Worm (Caenorhabditis elegans) whole organism, mixed stage, embryonic: ENCODE results near the gene C29H12.2.

Experiments used
- M03D4.4 ChIP-seq: sonication (generic microtip); optimal IDR thresholded peaks from 2 replicates; lab custom pipeline; 2017; ENCODE audit warnings: mild to moderate bottlenecking, missing genetic modification characterization, missing compliant biosample characterization
- bed-3 ChIP-seq: fragments of 200-800 bp; sonication (Bioruptor generic); optimal IDR thresholded peaks from 3 replicates; lab custom pipeline; 2018; ENCODE audit warnings: mild to moderate bottlenecking, missing genetic modification characterization, moderate library complexity, missing compliant biosample characterization
- blmp-1 ChIP-seq: fragments of 150-350 bp; optimal IDR thresholded peaks from 2 replicates; lab custom pipeline; 2014; ENCODE audit warnings: missing biosample characterization, missing genetic modification characterization
- ceh-39 ChIP-seq: fragments of 150-350 bp; optimal IDR thresholded peaks from 2 replicates; lab custom pipeline; 2014; ENCODE audit warnings: missing biosample characterization, missing genetic modification characterization
- ceh-43 ChIP-seq: fragments of 200-800 bp; sonication (Bioruptor generic); optimal IDR thresholded peaks from 2 replicates; lab custom pipeline; 2018; ENCODE audit warnings: mild to moderate bottlenecking, missing genetic modification characterization, moderate library complexity, missing compliant biosample characterization
- ceh-83 ChIP-seq: fragments of 200-800 bp; sonication (Bioruptor generic); optimal IDR thresholded peaks from 2 replicates; lab custom pipeline; 2018; ENCODE audit warnings: mild to moderate bottlenecking, missing genetic modification characterization, missing compliant biosample characterization
- cnd-1 ChIP-seq: fragments of 200-800 bp; sonication (Bioruptor generic); optimal IDR thresholded peaks from 2 replicates; lab custom pipeline; 2018; ENCODE audit warnings: mild to moderate bottlenecking, missing genetic modification characterization, missing compliant biosample characterization
- drap-1 ChIP-seq: fragments of 200-800 bp; sonication (Bioruptor generic); optimal IDR thresholded peaks from 3 replicates; lab custom pipeline; 2018; ENCODE audit warnings: mild to moderate bottlenecking, missing genetic modification characterization, missing compliant biosample characterization
- elt-1 ChIP-seq: sonication (generic microtip); optimal IDR thresholded peaks from 2 replicates; lab custom pipeline; 2017; ENCODE audit warnings: missing genetic modification characterization, mild to moderate bottlenecking, missing compliant biosample characterization, antibody characterized with exemption, moderate library complexity, borderline replicate concordance; ENCODE audit not compliant: insufficient read depth
- elt-3 ChIP-seq: fragments of 150-350 bp; optimal IDR thresholded peaks from 2 replicates; lab custom pipeline; 2014; ENCODE audit warnings: missing biosample characterization, missing genetic modification characterization
- flh-1 ChIP-seq: fragments of 200-800 bp; sonication (Bioruptor generic); optimal IDR thresholded peaks from 2 replicates; lab custom pipeline; 2018; ENCODE audit warnings: mild to moderate bottlenecking, missing genetic modification characterization, moderate library complexity, missing compliant biosample characterization
- hlh-1 ChIP-seq: fragments of 150-350 bp; optimal IDR thresholded peaks from 2 replicates; lab custom pipeline; 2014; ENCODE audit warnings: missing biosample characterization, missing genetic modification reagents, missing genetic modification characterization
- lin-13 ChIP-seq: fragments of 150-350 bp; optimal IDR thresholded peaks from 2 replicates; lab custom pipeline; 2014; ENCODE audit warnings: missing biosample characterization, missing genetic modification characterization
- lin-32 ChIP-seq: fragments of 200-800 bp; sonication (Bioruptor generic); optimal IDR thresholded peaks from 2 replicates; lab custom pipeline; 2018; ENCODE audit warnings: mild to moderate bottlenecking, missing genetic modification characterization, missing compliant biosample characterization
- lsy-2 ChIP-seq: fragments of 150-350 bp; optimal IDR thresholded peaks from 2 replicates; lab custom pipeline; 2014; ENCODE audit warnings: missing biosample characterization, missing genetic modification characterization
- mab-5 ChIP-seq: fragments of 150-350 bp; optimal IDR thresholded peaks from 2 replicates; lab custom pipeline; 2014; ENCODE audit warnings: missing biosample characterization, missing genetic modification characterization
- mls-2 ChIP-seq: sonication (generic microtip); optimal IDR thresholded peaks from 2 replicates; lab custom pipeline; 2016; ENCODE audit warnings: mild to moderate bottlenecking, missing genetic modification characterization, moderate library complexity, missing compliant biosample characterization
- nhr-12 ChIP-seq: fragments of 150-350 bp; optimal IDR thresholded peaks from 2 replicates; lab custom pipeline; 2014; ENCODE audit warnings: missing biosample characterization, missing genetic modification characterization
- nhr-2 ChIP-seq: fragments of 150-350 bp; optimal IDR thresholded peaks from 2 replicates; lab custom pipeline; 2014; ENCODE audit warnings: missing biosample characterization, missing genetic modification characterization
- nhr-237 ChIP-seq: fragments of 150-350 bp; optimal IDR thresholded peaks from 2 replicates; lab custom pipeline; 2014; ENCODE audit warnings: missing biosample characterization, missing genetic modification characterization
- nhr-28 ChIP-seq: fragments of 150-350 bp; optimal IDR thresholded peaks from 2 replicates; lab custom pipeline; 2014; ENCODE audit warnings: missing biosample characterization, missing genetic modification characterization
- nhr-76 ChIP-seq: sonication (generic microtip); optimal IDR thresholded peaks from 2 replicates; lab custom pipeline; 2017; ENCODE audit warnings: missing biosample characterization, missing genetic modification characterization
- pha-4 ChIP-seq: fragments of 150-350 bp; optimal IDR thresholded peaks from 2 replicates; lab custom pipeline; 2018; ENCODE audit warnings: missing biosample characterization, missing genetic modification reagents, missing genetic modification characterization
- sem-2 ChIP-seq: fragments of 200-800 bp; sonication (Bioruptor generic); optimal IDR thresholded peaks from 2 replicates; lab custom pipeline; 2018; ENCODE audit warnings: mild to moderate bottlenecking, missing genetic modification characterization, missing compliant biosample characterization
- snpc-4 ChIP-seq: fragments of 150-350 bp; optimal IDR thresholded peaks from 2 replicates; lab custom pipeline; 2014; ENCODE audit warnings: missing biosample characterization, missing genetic modification characterization
- sptf-1 ChIP-seq: sonication (generic microtip); optimal IDR thresholded peaks from 2 replicates; lab custom pipeline; 2017; ENCODE audit warnings: mild to moderate bottlenecking, missing genetic modification characterization, moderate library complexity, missing compliant biosample characterization
- tbx-8 ChIP-seq: fragments of 200-800 bp; sonication (Bioruptor generic); optimal IDR thresholded peaks from 2 replicates; lab custom pipeline; 2018; ENCODE audit warnings: mild to moderate bottlenecking, missing genetic modification characterization, moderate library complexity, missing compliant biosample characterization
- unc-39 ChIP-seq: fragments of 150-350 bp; optimal IDR thresholded peaks from 2 replicates; lab custom pipeline; 2014; ENCODE audit warnings: missing biosample characterization, missing genetic modification characterization
- unc-62 ChIP-seq: fragments of 150-350 bp; optimal IDR thresholded peaks from 2 replicates; lab custom pipeline; 2014; ENCODE audit warnings: missing biosample characterization, missing genetic modification reagents, missing genetic modification characterization
- zip-8 ChIP-seq: fragments of 150-350 bp; optimal IDR thresholded peaks from 2 replicates; lab custom pipeline; 2014; ENCODE audit warnings: missing biosample characterization, missing genetic modification characterization
- ztf-11 ChIP-seq: fragments of 150-350 bp; optimal IDR thresholded peaks from 2 replicates; lab custom pipeline; 2014; ENCODE audit warnings: missing biosample characterization, missing genetic modification characterization

Gene C29H12.2

DNA sequence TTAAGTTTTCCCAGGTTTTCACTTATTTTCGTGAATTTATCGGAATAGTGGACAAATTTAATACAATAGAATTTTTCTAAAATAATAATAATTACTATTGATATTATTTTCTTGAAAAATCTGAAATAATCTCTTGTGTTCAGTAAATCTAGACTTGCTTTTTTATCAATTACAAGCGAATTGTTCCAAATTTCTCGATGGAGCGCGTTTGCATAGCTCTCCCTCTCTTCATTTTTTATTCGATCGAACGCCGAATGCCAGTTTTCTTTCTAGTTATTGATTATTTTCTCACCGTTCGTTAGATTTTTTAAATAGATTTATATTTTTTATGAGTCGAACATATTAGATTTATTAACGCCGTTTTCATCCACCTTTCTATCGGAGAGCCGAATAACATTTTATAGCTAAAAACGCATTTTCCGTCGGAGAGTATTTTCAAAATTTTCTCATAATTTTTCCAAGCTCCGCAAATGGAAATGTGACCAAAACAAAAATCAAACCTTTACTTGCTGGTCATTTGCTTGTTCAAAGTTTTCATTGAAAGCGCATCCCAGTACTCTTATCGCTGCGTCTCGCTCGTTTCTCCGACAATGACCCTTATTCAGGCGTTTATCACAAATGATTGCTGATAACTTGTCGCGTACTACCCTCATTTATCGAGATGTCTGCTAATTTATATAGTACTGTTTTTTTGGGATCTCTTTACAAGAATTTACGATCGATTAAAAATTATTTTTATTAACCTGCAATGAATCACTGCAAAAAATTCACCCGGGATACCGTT lies 776 bp upstream of the C29H12.2 start:
- TF ChIP-seq nhr-76 (no peak), mls-2 (tag; lab: Kevin White, UChicago) (no peak), lin-32 (GFP tag; lab: Kevin White, UChicago) (no peak), snpc-4 (tag; lab: Kevin White, UChicago) (no peak), pha-4 (tag; lab: Kevin White, UChicago) (no peak), cnd-1 (tag; lab: Kevin White, UChicago) (no peak), unc-39 (tag; lab: Kevin White, UChicago) (no peak), M03D4.4 (tag; lab: Kevin White, UChicago) (no peak), tbx-8 (no peak), ceh-39 (no peak), ceh-83 (no peak), zip-8 (tag; lab: Kevin White, UChicago) (no peak), drap-1 (GFP tag; lab: Kevin White, UChicago) (no peak), ztf-11 (tag; lab: Kevin White, UChicago) (no peak), blmp-1 (tag; lab: Kevin White, UChicago) (no peak), mab-5 (no peak), bed-3 (GFP tag; lab: Kevin White, UChicago) (no peak), nhr-237 (tag; lab: Kevin White, UChicago) (no peak), lin-13 (tag; lab: Kevin White, UChicago) (no peak), nhr-28 (no peak)

ce11 chrII:6125259-6125658 lies 1.6 kb downstream of the C29H12.2 start, which contains the start of gene rars-2:
TSS of gene rars-2 (plus strand) at chrII:6125559.
- TF ChIP-seq bed-3 (GFP tag; lab: Kevin White, UChicago) (no peak), lin-32 (GFP tag; lab: Kevin White, UChicago) (no peak), drap-1 (GFP tag; lab: Kevin White, UChicago) (no peak), ztf-11 (tag; lab: Kevin White, UChicago) (no peak), nhr-237 (tag; lab: Kevin White, UChicago) (no peak), ceh-43 (GFP tag; lab: Kevin White, UChicago) (no peak), zip-8 (tag; lab: Kevin White, UChicago) (no peak), nhr-2 (no peak), mls-2 (tag; lab: Kevin White, UChicago) (no peak), flh-1 (no peak), elt-3 (tag; lab: Kevin White, UChicago) (no peak), nhr-76 (no peak), nhr-12 (no peak), sptf-1 (tag; lab: Kevin White, UChicago) (no peak), cnd-1 (tag; lab: Kevin White, UChicago) (no peak), blmp-1 (tag; lab: Kevin White, UChicago) (no peak), ceh-83 (no peak), ceh-39 (no peak)
- TF ChIP-seq, all 35 proteins: peak for 0

ce11 chrII:6132595-6132994 lies 9.0 kb downstream of the C29H12.2 start, which contains the start of gene abts-3:
TSS of gene abts-3 (plus strand) at chrII:6132895.
- TF ChIP-seq M03D4.4 (tag; lab: Kevin White, UChicago) (no peak), cnd-1 (tag; lab: Kevin White, UChicago) (no peak), lin-32 (GFP tag; lab: Kevin White, UChicago) (no peak), mls-2 (tag; lab: Kevin White, UChicago) (no peak), unc-39 (tag; lab: Kevin White, UChicago) (no peak), unc-62 (GFP tag; lab: Kevin White, UChicago) (no peak), pha-4 (tag; lab: Kevin White, UChicago) (no peak), lin-13 (tag; lab: Kevin White, UChicago) (no peak), hlh-1 (no peak), sem-2 (no peak), ceh-39 (no peak), blmp-1 (tag; lab: Kevin White, UChicago) (no peak), ceh-43 (GFP tag; lab: Kevin White, UChicago) (no peak), snpc-4 (tag; lab: Kevin White, UChicago) (no peak), elt-3 (tag; lab: Kevin White, UChicago) (no peak)

DNA sequence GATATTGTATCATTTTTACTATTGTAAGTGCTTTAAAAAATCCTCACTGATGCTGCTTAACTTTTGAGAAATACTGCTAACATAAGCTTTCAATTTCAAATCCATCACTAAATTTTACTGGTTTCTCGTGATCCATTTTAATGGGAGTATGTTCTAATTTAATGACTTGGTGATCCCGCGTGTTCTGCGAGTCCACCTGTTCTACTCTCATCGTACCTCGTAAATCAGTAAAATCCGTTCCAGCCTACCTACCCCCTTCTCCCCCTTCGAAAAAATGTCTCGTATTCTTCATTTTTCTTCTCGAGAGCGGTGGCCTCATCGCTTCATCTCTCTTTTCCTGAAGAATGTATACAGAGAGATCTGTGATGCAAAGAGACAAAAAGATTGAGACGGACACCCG lies 11.9 kb downstream of the C29H12.2 start:
- TF ChIP-seq lin-13 (tag; lab: Kevin White, UChicago) (no peak), blmp-1 (tag; lab: Kevin White, UChicago) (no peak), lsy-2 (tag; lab: Kevin White, UChicago) (no peak), ztf-11 (tag; lab: Kevin White, UChicago) (no peak), nhr-237 (tag; lab: Kevin White, UChicago) (no peak), elt-1 (no peak)
